Worm (Caenorhabditis elegans) whole organism, midembryonic: ENCODE data around the gene F23D12.4.

Experiments used
- T22C8.4 ChIP-seq: fragments of 200-800 bp; sonication (Bioruptor generic); IDR thresholded peaks from 2 replicates; pipeline ENCODE4 v1.3.6; 2022; ENCODE audit warnings: missing genetic modification characterization, missing compliant biosample characterization
- cog-1 ChIP-seq: sonication (generic microtip); optimal IDR thresholded peaks from 2 replicates; lab custom pipeline; 2016; ENCODE audit warnings: missing genetic modification characterization, missing compliant biosample characterization
- flt-1 ChIP-seq: fragments of 200-800 bp; sonication (Bioruptor generic); IDR thresholded peaks from 2 replicates; pipeline ENCODE4 v1.3.6; 2022; ENCODE audit warnings: missing genetic modification characterization, missing compliant biosample characterization
- klf-2 ChIP-seq: fragments of 200-800 bp; sonication (Bioruptor generic); conservative IDR thresholded peaks from 2 replicates; pipeline ENCODE4 v1.3.6; 2022; ENCODE audit warnings: missing genetic modification reagents, missing genetic modification characterization, missing compliant biosample characterization
- med-1 ChIP-seq: sonication (generic microtip); optimal IDR thresholded peaks from 2 replicates; lab custom pipeline; 2017; ENCODE audit warnings: missing genetic modification characterization, mild to moderate bottlenecking, missing compliant biosample characterization, antibody characterized with exemption, missing genetic modification reagents; ENCODE audit not compliant: insufficient read depth
- ref-1 ChIP-seq: fragments of 200-800 bp; sonication (Bioruptor generic); conservative IDR thresholded peaks from 2 replicates; pipeline ENCODE4 v1.3.6; 2022; ENCODE audit warnings: missing genetic modification reagents, missing genetic modification characterization, missing compliant biosample characterization
- tab-1 ChIP-seq: fragments of 200-800 bp; sonication (Bioruptor generic); IDR thresholded peaks from 2 replicates; pipeline ENCODE4 v1.3.6; 2022; ENCODE audit warnings: missing genetic modification characterization, missing compliant biosample characterization
- ztf-23 ChIP-seq: fragments of 200-800 bp; sonication (Bioruptor generic); IDR thresholded peaks from 2 replicates; pipeline ENCODE4 v1.3.6; 2022; ENCODE audit warnings: missing genetic modification reagents, missing genetic modification characterization, missing compliant biosample characterization
- ztf-29 ChIP-seq: fragments of 200-800 bp; sonication (Bioruptor generic); IDR thresholded peaks from 2 replicates; pipeline ENCODE4 v1.3.6; 2022; ENCODE audit warnings: missing genetic modification reagents, missing genetic modification characterization, missing compliant biosample characterization

Gene F23D12.4

DNA sequence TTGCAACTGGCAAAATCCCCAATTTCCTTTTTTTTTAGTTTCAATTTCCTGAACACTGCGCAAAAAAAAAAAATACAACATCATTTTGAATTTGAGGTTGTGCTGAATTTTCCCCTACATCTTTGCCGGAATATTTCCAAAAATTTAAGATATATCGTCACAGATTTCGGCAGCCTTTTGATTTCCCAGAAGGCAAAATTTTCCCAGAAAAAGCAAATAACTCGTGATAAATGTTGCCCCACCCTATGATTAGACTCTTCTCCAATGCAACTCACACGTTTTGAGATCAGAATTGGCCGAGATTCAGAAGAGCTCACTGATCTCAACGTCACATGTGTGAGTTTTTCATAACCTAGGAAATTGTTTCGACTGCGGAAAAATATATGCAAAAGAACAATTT lies 47.6 kb downstream of the F23D12.4 start:
- no peak for TF ChIP-seq ref-1 (GFP tag; lab: Robert Waterston, UW)
- TF ChIP-seq tab-1 (GFP tag; lab: Robert Waterston, UW): no peak
- TF ChIP-seq T22C8.4 (GFP tag; lab: Robert Waterston, UW): no peak
- no peak for TF ChIP-seq med-1 (GFP tag; lab: Kevin White, UChicago)
- no peak for TF ChIP-seq ztf-29 (GFP tag; lab: Robert Waterston, UW)
- TF ChIP-seq ztf-23 (GFP tag; lab: Robert Waterston, UW): no peak
- no peak for TF ChIP-seq klf-2 (GFP tag; lab: Robert Waterston, UW)

DNA sequence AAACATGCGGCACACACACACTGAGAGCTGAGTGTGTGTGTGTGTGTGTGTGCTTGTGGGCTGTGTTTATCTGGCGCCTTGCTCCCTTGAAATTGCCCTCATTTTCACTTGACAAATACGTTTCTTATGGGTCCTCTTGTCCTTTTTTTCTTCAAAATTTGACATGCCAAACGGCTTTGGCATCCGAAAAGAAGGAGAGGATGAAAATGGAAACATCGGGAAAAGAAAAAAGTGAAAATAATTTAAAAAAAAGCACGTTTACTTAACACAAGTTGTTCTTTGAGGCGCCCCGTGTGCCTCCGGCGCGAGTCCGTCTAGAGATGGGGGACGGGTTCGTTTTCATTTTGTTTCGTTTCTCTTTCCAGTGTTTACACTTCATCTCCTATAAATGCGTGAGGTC lies 50.3 kb downstream of the F23D12.4 start:
- TF ChIP-seq med-1 (GFP tag; lab: Kevin White, UChicago) (no peak), ref-1 (GFP tag; lab: Robert Waterston, UW) (no peak), ztf-29 (GFP tag; lab: Robert Waterston, UW) (no peak), T22C8.4 (GFP tag; lab: Robert Waterston, UW) (no peak), ztf-23 (GFP tag; lab: Robert Waterston, UW) (no peak), cog-1 (tag; lab: Kevin White, UChicago) (no peak), klf-2 (GFP tag; lab: Robert Waterston, UW) (no peak), tab-1 (GFP tag; lab: Robert Waterston, UW) (no peak), flt-1 (no peak)

DNA sequence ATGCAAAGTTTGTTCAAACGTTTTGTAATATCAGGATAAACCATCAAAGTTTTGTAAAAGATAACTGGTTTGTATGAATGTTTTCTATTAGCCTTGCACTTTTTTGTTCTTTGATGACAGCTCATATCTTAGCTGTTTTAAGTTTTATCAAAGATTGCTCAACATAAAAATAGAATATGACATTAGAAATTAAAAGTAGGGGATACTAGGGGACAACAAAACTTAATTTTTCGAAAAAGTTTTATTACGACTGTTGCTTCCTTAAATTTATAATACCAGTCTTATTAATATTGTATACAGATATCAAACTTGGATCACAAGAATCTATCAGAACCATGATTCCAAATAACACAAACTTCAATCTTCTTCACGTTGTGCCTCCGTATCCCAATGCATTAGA lies 51.0 kb downstream of the F23D12.4 start, which contains the start of gene ztf-14:
Gene ztf-14, plus strand, starts transcription at position 301 of the 400 bp plus-strand sequence.
- no peak for TF ChIP-seq tab-1 (GFP tag; lab: Robert Waterston, UW)
- TF ChIP-seq T22C8.4 (GFP tag; lab: Robert Waterston, UW): no peak
- TF ChIP-seq ztf-23 (GFP tag; lab: Robert Waterston, UW): no peak
- no peak for TF ChIP-seq flt-1
- no peak for TF ChIP-seq cog-1 (tag; lab: Kevin White, UChicago)
- TF ChIP-seq klf-2 (GFP tag; lab: Robert Waterston, UW): no peak
- TF ChIP-seq ztf-29 (GFP tag; lab: Robert Waterston, UW): no peak
- no peak for TF ChIP-seq med-1 (GFP tag; lab: Kevin White, UChicago)
- no peak for TF ChIP-seq ref-1 (GFP tag; lab: Robert Waterston, UW)
